Fruit fly (Drosophila melanogaster) whole organism, larva: ENCODE data around the gene CG15927.

ENCODE experiments used
- noc ChIP-seq: fragments of 200-800 bp; sonication (Bioruptor generic); optimal IDR thresholded peaks from 3 replicates; lab custom pipeline; 2019; ENCODE audit warnings: missing biosample characterization, mild to moderate bottlenecking, missing genetic modification characterization, moderate library complexity

Gene CG15927

dm6 chrX:12454358-12454757 lies at the start of gene CG15927:
Gene CG15927, plus strand, starts transcription at chrX:12454729.
- TF ChIP-seq noc: no peak

dm6 chrX:12408377-12408911 lies 46.1 kb upstream of the CG15927 start, which contains the start of the genes CG32651 and CG2574:
Gene CG32651, minus strand, starts transcription at chrX:12408477.
Gene CG2574, plus strand, starts transcription at chrX:12408861.
- TF ChIP-seq noc: no peak

- no peak for TF ChIP-seq noc
Observed at dm6 chrX:12431466-12431865, 23.1 kb upstream of the CG15927 start.

- no peak for TF ChIP-seq noc
Observed at dm6 chrX:12431924-12432323, 22.6 kb upstream of the CG15927 start, which contains the start of gene Pkcdelta. Gene Pkcdelta, plus strand, starts transcription at chrX:12432224.

- TF ChIP-seq noc: no peak
Observed at dm6 chrX:12434604-12435003, 19.9 kb upstream of the CG15927 start.

- TF ChIP-seq noc: no peak
Observed at dm6 chrX:12437099-12437498, 17.4 kb upstream of the CG15927 start.

- peak; percentile 28 for TF ChIP-seq noc
Observed at dm6 chrX:12447874-12448273, 6.7 kb upstream of the CG15927 start.

dm6 chrX:12453704-12454103 lies 825 bp upstream of the CG15927 start:
- TF ChIP-seq noc: no peak

- TF ChIP-seq noc: no peak
Observed at dm6 chrX:12455891-12456290, 1.4 kb downstream of the CG15927 start.

- no peak for TF ChIP-seq noc
Observed at dm6 chrX:12457713-12458233, 3.2 kb downstream of the CG15927 start, which contains the start of gene CG15731. Gene CG15731, minus strand, starts transcription at chrX:12457763.

dm6 chrX:12462216-12462615 lies 7.7 kb downstream of the CG15927 start:
- no peak for TF ChIP-seq noc

- TF ChIP-seq noc: peak; percentile 35
Observed at dm6 chrX:12462936-12463558, 8.5 kb downstream of the CG15927 start, which contains the start of the genes Rab40 and CG42258. Gene Rab40, minus strand, starts transcription at chrX:12463112. Gene CG42258, plus strand, starts transcription at chrX:12463528.

dm6 chrX:12463560-12463959 lies 9.0 kb downstream of the CG15927 start:
- TF ChIP-seq noc: no peak

dm6 chrX:12465316-12465715 lies 10.8 kb downstream of the CG15927 start:
- no peak for TF ChIP-seq noc

- peak; percentile 35 for TF ChIP-seq noc
Observed at dm6 chrX:12466541-12467240, 12.2 kb downstream of the CG15927 start.

dm6 chrX:12467241-12467597 lies 12.7 kb downstream of the CG15927 start:
- no peak for TF ChIP-seq noc

dm6 chrX:12469172-12469571 lies 14.6 kb downstream of the CG15927 start:
- no peak for TF ChIP-seq noc

dm6 chrX:12469778-12470177 lies 15.2 kb downstream of the CG15927 start:
- TF ChIP-seq noc: peak; percentile 70
